Fruit fly (Drosophila melanogaster) whole organism, pupa: ENCODE data around the gene mbm.

ENCODE experiments used
- CG13204 ChIP-seq: fragments of 200-800 bp; sonication (Bioruptor generic); optimal IDR thresholded peaks from 2 replicates; lab custom pipeline; 2018; ENCODE audit warnings: missing biosample characterization, mild to moderate bottlenecking, missing genetic modification characterization, moderate library complexity
- CG14655 ChIP-seq: fragments of 200-800 bp; sonication (Bioruptor generic); optimal IDR thresholded peaks from 3 replicates; lab custom pipeline; 2017; ENCODE audit warnings: mild to moderate bottlenecking, missing biosample characterization, missing genetic modification reagents, missing genetic modification characterization

DNA sequence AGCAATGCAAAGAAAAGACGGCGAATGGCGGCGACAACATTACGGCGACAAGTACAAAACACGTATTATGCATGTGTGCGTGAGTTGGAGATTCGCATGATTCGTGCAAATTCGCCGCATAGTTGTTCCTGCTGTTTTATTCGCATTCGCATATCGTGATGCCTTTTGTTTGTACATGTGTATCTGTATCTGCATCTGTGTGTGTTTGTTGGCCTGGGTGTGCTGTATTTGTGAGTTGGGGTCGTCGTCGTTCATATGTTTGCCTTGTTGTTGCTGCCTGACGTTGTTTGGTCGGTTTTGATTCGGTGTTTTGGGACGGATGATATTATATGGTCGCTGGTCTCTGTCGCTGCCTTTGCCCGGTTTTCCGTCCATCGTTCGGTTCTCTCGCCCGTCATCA, 26.1 kb downstream of the mbm start:
- no peak for TF ChIP-seq CG13204 (GFP tag; lab: Kevin White, UChicago)
- TF ChIP-seq CG14655: no peak
